Fruit fly (Drosophila melanogaster): ENCODE data around the gene TwdlF.
A peak's percentile ranks its signal among the peaks of the same experiment; 100 is the strongest.

The TwdlF gene

DNA sequence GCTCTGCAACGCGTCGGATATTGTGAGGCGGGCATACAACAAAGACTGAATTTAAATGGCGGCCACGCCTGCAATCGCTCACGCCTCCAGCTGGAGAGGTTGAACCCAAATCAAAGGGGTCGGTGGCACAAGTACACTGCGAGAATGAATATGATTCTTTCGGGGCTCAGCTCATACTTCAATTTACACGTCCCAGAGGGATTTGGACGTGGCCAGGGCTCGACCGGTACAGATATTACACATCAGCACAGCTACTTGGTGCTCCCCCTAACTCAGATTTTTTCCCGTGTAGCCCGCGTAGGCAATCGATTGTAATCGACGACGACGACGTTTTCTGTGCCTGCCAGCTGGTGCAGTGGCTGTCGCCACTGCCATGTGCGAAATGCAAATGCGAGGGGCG is 32.8 kb upstream of the TwdlF start (continued):
- TF ChIP-seq CG9705 (GFP tag; optimal IDR thresholded peaks at IDR 0.05) (peak; percentile 31), Myc (optimal IDR thresholded peaks at IDR 0.05) (no peak), Jra (GFP tag; optimal IDR thresholded peaks at IDR 0.05) (no peak), lola (GFP tag; optimal IDR thresholded peaks at IDR 0.05) (no peak), Hr83 (GFP tag; optimal IDR thresholded peaks at IDR 0.05; ENCODE audit: poor library complexity, severe bottlenecking) (peak; percentile 17), Abd-B (GFP tag; optimal IDR thresholded peaks at IDR 0.05) (no peak), Vsx2 (GFP tag; optimal IDR thresholded peaks at IDR 0.05; ENCODE audit: partially characterized antibody) (no peak), dmrt93B (GFP tag; optimal IDR thresholded peaks at IDR 0.05) (peak; percentile 70)

DNA sequence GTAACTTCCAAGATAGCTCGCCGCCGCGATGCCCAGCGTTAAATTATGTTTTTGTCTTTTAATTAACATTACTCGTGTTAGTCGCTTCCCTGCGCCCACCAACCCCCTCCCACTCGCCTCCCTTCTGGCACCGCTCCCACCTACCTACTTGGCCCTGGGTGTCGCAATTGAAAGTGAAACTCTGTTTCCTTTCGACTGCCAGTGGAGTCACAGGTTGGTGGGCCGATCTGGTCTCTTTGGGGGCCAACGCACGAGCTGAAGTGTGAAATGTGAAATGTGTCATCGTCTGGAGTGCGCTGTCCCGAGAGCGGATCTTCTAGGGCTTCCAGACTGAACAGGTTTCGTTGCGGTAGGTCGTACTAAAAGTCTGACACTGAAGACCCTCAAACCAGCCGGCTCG is 32.2 kb upstream of the TwdlF start:
- TF ChIP-seq Jra (GFP tag; optimal IDR thresholded peaks at IDR 0.05) (no peak), dl (GFP tag; optimal IDR thresholded peaks at IDR 0.05; ENCODE audit: insufficient read depth in 1 of 2, partially characterized antibody in 2 of 2) (no peak), lola (GFP tag; optimal IDR thresholded peaks at IDR 0.05) (no peak)

DNA sequence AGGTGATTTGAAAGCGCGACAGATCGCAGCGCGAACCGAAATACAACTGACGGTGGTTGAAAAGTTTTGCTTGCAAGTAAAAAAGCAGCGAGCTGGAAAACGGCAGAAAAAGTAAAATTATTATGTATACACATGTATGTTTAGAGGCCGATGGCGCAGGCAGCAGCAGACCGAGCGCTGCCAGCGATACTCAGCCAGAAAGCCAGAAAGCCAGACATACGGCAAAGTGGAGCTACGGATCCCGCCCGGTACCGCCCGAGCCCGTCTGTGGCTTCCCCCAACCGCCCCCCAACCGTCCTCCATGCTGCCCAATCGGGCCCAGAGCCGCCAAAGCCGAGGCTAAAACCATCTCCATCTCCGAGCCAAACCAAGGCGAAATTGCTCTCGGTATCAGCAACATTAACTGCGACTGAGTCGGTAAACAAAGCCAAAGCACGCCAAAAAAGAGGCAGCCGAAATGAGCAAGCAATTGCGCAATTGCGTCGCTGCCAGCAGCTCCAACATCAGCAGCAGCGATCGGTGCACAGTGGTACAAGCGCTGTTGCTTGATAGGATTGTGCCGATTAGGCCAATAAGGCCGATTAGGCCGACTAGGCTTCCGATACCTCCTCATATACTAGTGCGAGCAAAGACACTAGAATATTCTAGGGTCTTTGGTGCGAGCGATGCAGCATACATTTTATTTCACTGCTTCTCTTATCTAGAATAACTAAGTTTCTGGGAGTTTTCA is 31.4 kb upstream of the TwdlF start, which contains the start of gene CG14636:
TSS of gene CG14636 (minus strand) at position 51 of the 730 bp plus-strand sequence.
- TF ChIP-seq tai (GFP tag; optimal IDR thresholded peaks at IDR 0.05) (no peak), ey (GFP tag; optimal IDR thresholded peaks at IDR 0.05) (peak; percentile 68), h (GFP tag; optimal IDR thresholded peaks at IDR 0.05) (peak; percentile 79), CG9705 (GFP tag; optimal IDR thresholded peaks at IDR 0.05) (peak; percentile 26), brk (GFP tag; optimal IDR thresholded peaks at IDR 0.05) (no peak), Hnf4 (GFP tag; optimal IDR thresholded peaks at IDR 0.05) (peak; percentile 17), GATAd (GFP tag; optimal IDR thresholded peaks at IDR 0.05) (no peak), br (GFP tag; optimal IDR thresholded peaks at IDR 0.05) (peak; percentile 61), fru (GFP tag; optimal IDR thresholded peaks at IDR 0.05) (peak; percentile 63), Hr83 (GFP tag; optimal IDR thresholded peaks at IDR 0.05; ENCODE audit: poor library complexity, severe bottlenecking) (no peak), lola (GFP tag; optimal IDR thresholded peaks at IDR 0.05) (no peak), sage (GFP tag; optimal IDR thresholded peaks at IDR 0.05) (no peak), Dfd (GFP tag; optimal IDR thresholded peaks at IDR 0.05) (peak; percentile 81), N (GFP tag; optimal IDR thresholded peaks at IDR 0.05) (no peak), psq (GFP tag; optimal IDR thresholded peaks at IDR 0.05) (peak; percentile 27), Rel (GFP tag; optimal IDR thresholded peaks at IDR 0.05) (no peak), Rel (tag; optimal IDR thresholded peaks at IDR 0.05) (peak; percentile 16), usp (GFP tag; optimal IDR thresholded peaks at IDR 0.05) (no peak), CG32264 (GFP tag; optimal IDR thresholded peaks at IDR 0.05) (peak; percentile 34), jim (GFP tag; optimal IDR thresholded peaks at IDR 0.05) (no peak), CrebA (GFP tag; optimal IDR thresholded peaks at IDR 0.05; ENCODE audit: borderline replicate concordance) (no peak), HLH106 (tag; optimal IDR thresholded peaks at IDR 0.05) (peak; percentile 61), Sp1 (GFP tag; optimal IDR thresholded peaks at IDR 0.05) (peak; percentile 29), dl (GFP tag; optimal IDR thresholded peaks at IDR 0.05; ENCODE audit: insufficient read depth in 1 of 2, partially characterized antibody in 2 of 2) (no peak), woc (GFP tag; optimal IDR thresholded peaks at IDR 0.05) (peak; percentile 55), dmrt93B (GFP tag; optimal IDR thresholded peaks at IDR 0.05) (peak; percentile 31), rgr (GFP tag; optimal IDR thresholded peaks at IDR 0.05) (peak; percentile 75), sv (GFP tag; optimal IDR thresholded peaks at IDR 0.05) (peak; percentile 58), OdsH (GFP tag; optimal IDR thresholded peaks at IDR 0.05) (peak; percentile 48), foxo (GFP tag; optimal IDR thresholded peaks at IDR 0.05) (peak; percentile 21 to 60)

DNA sequence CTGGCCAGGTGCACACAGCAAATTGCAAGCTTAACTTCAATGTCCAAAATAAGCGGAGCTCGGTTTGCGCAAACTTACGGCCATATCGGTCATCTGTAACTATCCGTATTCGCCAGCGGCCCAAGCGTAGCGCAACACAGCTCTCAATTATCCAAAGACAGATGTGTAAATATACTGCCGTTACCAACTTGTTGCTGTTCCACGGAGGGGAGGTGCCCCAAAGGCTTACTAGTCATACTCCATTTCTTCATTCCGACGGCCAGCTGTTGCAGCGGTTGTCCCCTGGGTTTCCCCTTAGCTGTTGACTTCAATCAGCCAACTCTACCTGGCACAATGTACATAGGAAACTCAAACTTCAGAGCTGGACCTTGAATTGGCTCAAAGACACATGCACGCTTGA is 26.8 kb upstream of the TwdlF start, which contains the start of gene CG31516:
TSS of gene CG31516 (minus strand) at position 101 of the 400 bp plus-strand sequence.
- no peak for TF ChIP-seq Rel (GFP tag; optimal IDR thresholded peaks at IDR 0.05)
- peak; percentile 83 for TF ChIP-seq Rel (tag; optimal IDR thresholded peaks at IDR 0.05)
- no peak for TF ChIP-seq Sp1 (GFP tag; optimal IDR thresholded peaks at IDR 0.05)
